Fruit fly (Drosophila melanogaster) whole organism, prepupa: ENCODE data around the gene CG5968.

ENCODE experiments used
- Blimp-1 ChIP-seq: fragments of 200-800 bp; sonication (Bioruptor generic); optimal IDR thresholded peaks from 3 replicates; lab custom pipeline; 2017; ENCODE audit warnings: missing biosample characterization, missing genetic modification characterization, mild to moderate bottlenecking, moderate library complexity, missing genetic modification reagents
- CG10631 ChIP-seq: fragments of 200-800 bp; sonication (Bioruptor generic); optimal IDR thresholded peaks from 2 replicates; lab custom pipeline; 2016; ENCODE audit warnings: missing biosample characterization, missing genetic modification characterization
- CG10669 ChIP-seq: fragments of 200-800 bp; sonication (Bioruptor generic); optimal IDR thresholded peaks from 3 replicates; lab custom pipeline; 2018; ENCODE audit warnings: missing biosample characterization, mild to moderate bottlenecking, missing genetic modification characterization, moderate library complexity
- CG11294 ChIP-seq: fragments of 200-800 bp; sonication (Bioruptor generic); IDR thresholded peaks from 2 replicates; pipeline ENCODE4 v1.3.6; 2022; ENCODE audit warnings: missing biosample characterization, missing genetic modification characterization
- CG11762 ChIP-seq: fragments of 200-800 bp; sonication (Bioruptor generic); optimal IDR thresholded peaks from 3 replicates; lab custom pipeline; 2016; ENCODE audit warnings: missing biosample characterization, missing genetic modification characterization; ENCODE audit not compliant: insufficient read depth
- CG11902 ChIP-seq: fragments of 200-800 bp; sonication (Bioruptor generic); optimal IDR thresholded peaks from 3 replicates; lab custom pipeline; 2016; ENCODE audit warnings: missing biosample characterization, missing genetic modification characterization
- CG15336 ChIP-seq: fragments of 200-800 bp; sonication (Bioruptor generic); IDR thresholded peaks from 2 replicates; pipeline ENCODE4 v1.3.6; 2022; ENCODE audit warnings: missing biosample characterization, missing genetic modification characterization
- CG1621 ChIP-seq: fragments of 200-800 bp; sonication (Bioruptor generic); optimal IDR thresholded peaks from 3 replicates; lab custom pipeline; 2018; ENCODE audit warnings: missing biosample characterization, mild to moderate bottlenecking, missing genetic modification characterization
- CG16779 ChIP-seq: fragments of 200-800 bp; sonication (Bioruptor generic); optimal IDR thresholded peaks from 3 replicates; lab custom pipeline; 2017; ENCODE audit warnings: missing biosample characterization, mild to moderate bottlenecking, missing genetic modification characterization
- CG3032 ChIP-seq: fragments of 200-800 bp; optimal IDR thresholded peaks from 2 replicates; lab custom pipeline; 2019; ENCODE audit warnings: missing biosample characterization, mild to moderate bottlenecking, missing genetic modification characterization, moderate library complexity
- CG34406 ChIP-seq: fragments of 200-800 bp; sonication (Bioruptor generic); optimal IDR thresholded peaks from 3 replicates; lab custom pipeline; 2016; ENCODE audit warnings: missing biosample characterization, missing genetic modification characterization
- CG3919 ChIP-seq: fragments of 200-800 bp; sonication (Bioruptor generic); optimal IDR thresholded peaks from 3 replicates; lab custom pipeline; 2016; ENCODE audit warnings: missing biosample characterization, missing genetic modification characterization
- CG4318 ChIP-seq: fragments of 200-800 bp; sonication (Bioruptor generic); optimal IDR thresholded peaks from 3 replicates; lab custom pipeline; 2017; ENCODE audit warnings: missing biosample characterization, mild to moderate bottlenecking, missing genetic modification characterization
- CG6163 ChIP-seq: fragments of 200-800 bp; sonication (Bioruptor generic); IDR thresholded peaks from 3 replicates; pipeline ENCODE4 v1.3.6; 2022; ENCODE audit warnings: missing biosample characterization, missing genetic modification characterization
- CG6276 ChIP-seq: fragments of 200-800 bp; sonication (Bioruptor generic); optimal IDR thresholded peaks from 2 replicates; lab custom pipeline; 2017; ENCODE audit warnings: missing biosample characterization, mild to moderate bottlenecking, missing genetic modification characterization
- CG6792 ChIP-seq: fragments of 200-800 bp; sonication (Bioruptor generic); optimal IDR thresholded peaks from 3 replicates; lab custom pipeline; 2016; ENCODE audit warnings: missing biosample characterization, missing genetic modification characterization
- CG6808 ChIP-seq: fragments of 200-800 bp; sonication (Bioruptor generic); optimal IDR thresholded peaks from 3 replicates; lab custom pipeline; 2017; ENCODE audit warnings: missing biosample characterization, missing genetic modification characterization, mild to moderate bottlenecking, moderate library complexity, missing genetic modification reagents
- CG6854 ChIP-seq: fragments of 200-800 bp; sonication (Bioruptor generic); optimal IDR thresholded peaks from 2 replicates; lab custom pipeline; 2017; ENCODE audit warnings: missing biosample characterization, mild to moderate bottlenecking, missing genetic modification characterization
- CG8119 ChIP-seq: fragments of 200-800 bp; sonication (Bioruptor generic); IDR thresholded peaks from 3 replicates; pipeline ENCODE4 v1.3.6; 2022; ENCODE audit warnings: missing biosample characterization, missing genetic modification characterization
- CG8632 ChIP-seq: fragments of 200-800 bp; sonication (Bioruptor generic); optimal IDR thresholded peaks from 3 replicates; lab custom pipeline; 2016; ENCODE audit warnings: missing biosample characterization, missing genetic modification characterization
- CG9139 ChIP-seq: fragments of 200-800 bp; sonication (Bioruptor generic); optimal IDR thresholded peaks from 3 replicates; lab custom pipeline; 2017; ENCODE audit warnings: missing biosample characterization, mild to moderate bottlenecking, missing genetic modification characterization
- Eip75B ChIP-seq: fragments of 200-800 bp; sonication (Bioruptor generic); optimal IDR thresholded peaks from 3 replicates; lab custom pipeline; 2016; ENCODE audit warnings: missing biosample characterization, missing genetic modification characterization
- Eip78C ChIP-seq: fragments of 200-800 bp; sonication (Bioruptor generic); peaks from one replicate; lab custom pipeline; 2016; ENCODE audit warnings: missing biosample characterization, missing genetic modification characterization
- Eip93F ChIP-seq: fragments of 200-800 bp; sonication (Bioruptor generic); optimal IDR thresholded peaks from 2 replicates; lab custom pipeline; 2016; ENCODE audit warnings: missing biosample characterization, mild to moderate bottlenecking, missing genetic modification characterization
- Ets96B ChIP-seq: fragments of 200-800 bp; optimal IDR thresholded peaks from 2 replicates; lab custom pipeline; 2019; ENCODE audit warnings: missing biosample characterization, mild to moderate bottlenecking, missing genetic modification characterization, moderate library complexity
- Gug ChIP-seq: fragments of 200-800 bp; sonication (Bioruptor generic); IDR thresholded peaks from 2 replicates; pipeline ENCODE4 v1.3.6; 2022; ENCODE audit warnings: missing biosample characterization, missing genetic modification characterization
- Hr38 ChIP-seq: sonication (Bioruptor generic); optimal IDR thresholded peaks from 2 replicates; lab custom pipeline; 2016; ENCODE audit warnings: missing biosample characterization, missing genetic modification characterization
- Hr39 ChIP-seq: fragments of 200-800 bp; sonication (Bioruptor generic); optimal IDR thresholded peaks from 2 replicates; lab custom pipeline; 2016; ENCODE audit warnings: missing biosample characterization, missing genetic modification characterization
- Hr4 ChIP-seq: fragments of 200-800 bp; sonication (Bioruptor generic); optimal IDR thresholded peaks from 3 replicates; lab custom pipeline; 2016; ENCODE audit warnings: missing biosample characterization, missing genetic modification characterization
- Lpt ChIP-seq: fragments of 200-800 bp; sonication (Bioruptor generic); optimal IDR thresholded peaks from 3 replicates; lab custom pipeline; 2016; ENCODE audit warnings: missing biosample characterization, missing genetic modification characterization
- Smox ChIP-seq: fragments of 200-800 bp; sonication (Bioruptor generic); optimal IDR thresholded peaks from 3 replicates; lab custom pipeline; 2016; ENCODE audit warnings: missing biosample characterization, missing genetic modification characterization
- Sox14 ChIP-seq: fragments of 200-800 bp; sonication (Bioruptor generic); optimal IDR thresholded peaks from 3 replicates; lab custom pipeline; 2016; ENCODE audit warnings: missing biosample characterization, missing genetic modification characterization
- Sox15 ChIP-seq: fragments of 200-800 bp; sonication (Bioruptor generic); optimal IDR thresholded peaks from 3 replicates; lab custom pipeline; 2016; ENCODE audit warnings: missing biosample characterization, missing genetic modification characterization
- acj6 ChIP-seq: fragments of 200-800 bp; sonication (Bioruptor generic); optimal IDR thresholded peaks from 3 replicates; lab custom pipeline; 2016; ENCODE audit warnings: missing biosample characterization, missing genetic modification characterization
- cyc ChIP-seq: fragments of 200-800 bp; sonication (Bioruptor generic); optimal IDR thresholded peaks from 3 replicates; lab custom pipeline; 2016; ENCODE audit warnings: missing biosample characterization, missing genetic modification characterization
- eg ChIP-seq: fragments of 200-800 bp; sonication (Bioruptor generic); IDR thresholded peaks from 3 replicates; pipeline ENCODE4 v1.3.6; 2022; ENCODE audit warnings: missing biosample characterization, missing genetic modification characterization
- fd59A ChIP-seq: fragments of 200-800 bp; sonication (Bioruptor generic); optimal IDR thresholded peaks from 2 replicates; lab custom pipeline; 2017; ENCODE audit warnings: missing biosample characterization, mild to moderate bottlenecking, missing genetic modification characterization, missing genetic modification reagents
- fd85E ChIP-seq: fragments of 200-800 bp; sonication (Bioruptor generic); optimal IDR thresholded peaks from 3 replicates; lab custom pipeline; 2016; ENCODE audit warnings: missing biosample characterization, missing genetic modification characterization
- fkh ChIP-seq: fragments of 200-800 bp; sonication (Bioruptor generic); optimal IDR thresholded peaks from 3 replicates; lab custom pipeline; 2017; ENCODE audit warnings: missing biosample characterization, mild to moderate bottlenecking, missing genetic modification characterization, moderate library complexity
- net ChIP-seq: fragments of 200-800 bp; sonication (Bioruptor generic); optimal IDR thresholded peaks from 3 replicates; lab custom pipeline; 2016; ENCODE audit warnings: missing biosample characterization, missing genetic modification characterization
- pdm3 ChIP-seq: fragments of 200-800 bp; sonication (Bioruptor generic); optimal IDR thresholded peaks from 3 replicates; lab custom pipeline; 2016; ENCODE audit warnings: missing biosample characterization, missing genetic modification characterization
- salr ChIP-seq, 2 experiments: fragments of 200-800 bp; sonication (Bioruptor generic); optimal IDR thresholded peaks; 3 replicates each; lab custom pipeline; 2016 to 2018; ENCODE audit warnings: missing biosample characterization in 2 of 2, missing genetic modification characterization in 2 of 2, mild to moderate bottlenecking in 1 of 2
- spab ChIP-seq: fragments of 200-800 bp; sonication (Bioruptor generic); optimal IDR thresholded peaks from 2 replicates; lab custom pipeline; 2017; ENCODE audit warnings: missing biosample characterization, mild to moderate bottlenecking, missing genetic modification characterization, missing genetic modification reagents
- svp ChIP-seq: fragments of 200-800 bp; sonication (Bioruptor generic); peaks from one replicate; lab custom pipeline; 2016; ENCODE audit warnings: missing biosample characterization, missing genetic modification characterization
- topi ChIP-seq: fragments of 200-800 bp; sonication (Bioruptor generic); optimal IDR thresholded peaks from 3 replicates; lab custom pipeline; 2016; ENCODE audit warnings: missing biosample characterization, missing genetic modification characterization

Gene CG5968

DNA sequence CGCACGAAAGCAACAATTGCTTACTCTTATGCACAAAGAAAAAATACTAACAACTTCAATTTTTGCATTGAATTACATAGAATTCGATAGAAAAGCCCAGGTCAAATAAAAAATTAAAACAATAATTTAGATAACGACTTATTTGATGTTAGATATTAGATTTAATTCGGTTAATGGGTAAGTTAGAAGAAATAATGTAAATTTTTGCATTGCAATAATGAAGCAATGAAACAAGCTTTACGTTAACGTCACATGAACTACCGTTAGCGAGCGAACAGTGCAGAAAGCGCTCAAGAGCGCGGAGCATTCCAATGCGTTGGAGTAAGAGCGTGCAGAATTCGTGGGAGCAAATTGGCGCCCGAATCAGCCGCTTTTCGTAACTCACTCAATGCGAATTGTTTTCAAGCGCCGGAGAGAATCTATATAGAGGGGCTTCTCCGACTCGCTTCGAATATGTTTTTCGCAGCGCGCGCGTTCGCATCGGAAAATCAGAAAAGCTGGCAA is 5.1 kb downstream of the CG5968 start, which contains the start of gene mtgo (continued):
- peak; percentile 18 for TF ChIP-seq svp (GFP tag; lab: Kevin White, UChicago)
- TF ChIP-seq CG8119, result peak; percentile 72
- TF ChIP-seq Eip78C, result peak; percentile 79
- TF ChIP-seq CG9139 (GFP tag; lab: Kevin White, UChicago), result no peak
- peak; percentile 4 for TF ChIP-seq CG6854 (GFP tag; lab: Kevin White, UChicago)
- no peak for TF ChIP-seq topi (GFP tag; lab: Kevin White, UChicago)
- TF ChIP-seq fd85E (GFP tag; lab: Kevin White, UChicago), result peak; percentile 23
- TF ChIP-seq Hr4 (GFP tag; lab: Kevin White, UChicago), result peak; percentile 85
- TF ChIP-seq Hr38, result no peak
- peak; percentile 48 for TF ChIP-seq Eip75B (GFP tag; lab: Kevin White, UChicago)
- TF ChIP-seq CG4318 (GFP tag; lab: Kevin White, UChicago), result peak; percentile 71
- no peak for TF ChIP-seq Sox15
- peak; percentile 63 for TF ChIP-seq CG6808 (GFP tag; lab: Kevin White, UChicago)
- peak; percentile 61 for TF ChIP-seq pdm3 (GFP tag; lab: Kevin White, UChicago)
- peak; percentile 0 for TF ChIP-seq CG6792 (GFP tag; lab: Kevin White, UChicago)

DNA sequence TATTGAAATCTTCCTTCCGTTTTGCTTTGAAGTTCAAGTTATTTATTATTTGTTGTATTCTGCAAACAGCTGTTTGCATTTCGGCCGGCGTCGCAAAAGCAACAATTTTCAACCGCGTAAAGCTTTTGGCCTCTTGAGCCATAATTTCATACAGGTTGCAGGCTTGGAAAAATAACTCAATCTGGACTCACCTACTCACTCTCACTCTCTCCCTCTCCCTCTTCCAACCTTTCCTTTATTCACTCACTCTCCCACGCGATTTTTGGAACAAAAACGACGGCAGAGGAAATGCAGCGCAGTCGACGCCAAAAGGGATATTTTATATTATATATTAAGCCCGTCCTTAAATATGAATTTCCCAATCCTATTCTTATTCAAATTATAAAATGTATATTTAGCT is 5.9 kb downstream of the CG5968 start:
- TF ChIP-seq CG16779 (tag; lab: Kevin White, UChicago) (no peak), CG10669 (GFP tag; lab: Kevin White, UChicago) (no peak), CG6276 (no peak), CG4318 (GFP tag; lab: Kevin White, UChicago) (no peak), Hr39 (GFP tag; lab: Kevin White, UChicago) (no peak), CG11762 (no peak), cyc (GFP tag; lab: Kevin White, UChicago) (no peak), acj6 (GFP tag; lab: Kevin White, UChicago) (no peak), spab (GFP tag; lab: Kevin White, UChicago) (no peak), CG9139 (GFP tag; lab: Kevin White, UChicago) (no peak), Lpt (GFP tag; lab: Kevin White, UChicago) (no peak)

DNA sequence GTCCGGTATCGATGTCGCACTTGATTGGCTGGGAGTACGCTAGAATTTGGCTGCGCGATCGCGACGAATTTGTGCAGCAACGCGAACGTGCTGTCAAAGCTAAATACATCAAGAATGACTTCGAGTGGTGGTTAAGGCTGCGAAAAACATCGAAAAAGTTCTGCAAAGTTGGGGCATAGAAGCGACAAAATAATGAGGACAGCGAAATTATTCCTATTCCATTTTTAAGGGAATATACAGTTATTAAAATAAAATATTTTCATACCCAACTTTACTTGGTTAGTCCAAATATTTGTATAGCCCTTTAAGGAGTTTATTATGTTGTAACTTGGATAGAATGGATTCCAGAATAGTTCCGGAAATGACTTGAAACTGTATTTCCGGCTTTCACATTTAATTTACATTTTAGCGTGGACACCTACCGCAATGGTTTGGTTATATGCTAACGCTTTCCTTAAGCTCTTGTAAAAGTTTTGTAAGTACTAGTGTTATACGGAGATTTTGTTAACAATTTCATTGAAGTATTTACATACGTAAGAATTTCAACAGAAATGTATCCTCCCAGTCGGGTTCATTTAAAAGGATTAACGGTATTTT is 6.7 kb downstream of the CG5968 start:
- TF ChIP-seq CG3919 (no peak), CG16779 (tag; lab: Kevin White, UChicago) (peak; percentile 53), Hr38 (no peak), CG34406 (GFP tag; lab: Kevin White, UChicago) (peak; percentile 81), Ets96B (no peak), CG6163 (GFP tag; lab: Robert Waterston, UW) (peak; percentile 84), cyc (GFP tag; lab: Kevin White, UChicago) (peak; percentile 14), Sox14 (GFP tag; lab: Kevin White, UChicago) (peak; percentile 62), CG11902 (no peak), CG6854 (GFP tag; lab: Kevin White, UChicago) (peak; percentile 89), salr (GFP tag; optimal IDR thresholded peaks at IDR 0.05; lab: Kevin White, UChicago) (peak in 1 of 2 experiments; percentile 75), Smox (GFP tag; lab: Kevin White, UChicago) (peak; percentile 66), Eip93F (GFP tag; lab: Kevin White, UChicago) (no peak), CG11294 (GFP tag; lab: Robert Waterston, UW) (no peak), acj6 (GFP tag; lab: Kevin White, UChicago) (peak; percentile 79), eg (GFP tag; lab: Robert Waterston, UW) (peak; percentile 78), net (GFP tag; lab: Kevin White, UChicago) (peak; percentile 75), Eip78C (peak; percentile 59), CG4318 (GFP tag; lab: Kevin White, UChicago) (no peak), CG6808 (GFP tag; lab: Kevin White, UChicago) (peak; percentile 59), CG6276 (peak; percentile 18), Hr39 (GFP tag; lab: Kevin White, UChicago) (peak; percentile 79), CG1621 (tag; lab: Kevin White, UChicago) (peak; percentile 68), CG10631 (GFP tag; lab: Kevin White, UChicago) (peak; percentile 55), pdm3 (GFP tag; lab: Kevin White, UChicago) (peak; percentile 77), fd59A (GFP tag; lab: Kevin White, UChicago) (peak; percentile 38), Gug (GFP tag; lab: Robert Waterston, UW) (no peak), CG3032 (tag; lab: Kevin White, UChicago) (peak; percentile 55), CG8632 (peak; percentile 71), Hr4 (GFP tag; lab: Kevin White, UChicago) (no peak), CG9139 (GFP tag; lab: Kevin White, UChicago) (no peak), CG10669 (GFP tag; lab: Kevin White, UChicago) (peak; percentile 72), CG15336 (GFP tag; lab: Robert Waterston, UW) (no peak), Blimp-1 (peak; percentile 76), fkh (GFP tag; lab: Kevin White, UChicago) (peak; percentile 53)
